Fruit fly (Drosophila melanogaster) whole organism, embryonic: ENCODE data around the gene CG2818.

Source experiments
- Ada2b ChIP-seq: fragments of 200-800 bp; sonication (Bioruptor generic); IDR thresholded peaks from 2 replicates; pipeline ENCODE4 v1.3.6; 2022; ENCODE audit warnings: missing biosample characterization, missing genetic modification characterization
- Aef1 ChIP-seq: fragments of 200-800 bp; sonication (Bioruptor generic); IDR thresholded peaks from 3 replicates; pipeline ENCODE4 v1.3.6; 2022; ENCODE audit warnings: missing biosample characterization, missing genetic modification characterization
- Antp ChIP-seq: fragments of 200-800 bp; sonication (Bioruptor generic); optimal IDR thresholded peaks from 3 replicates; lab custom pipeline; 2016; ENCODE audit warnings: missing biosample characterization, missing genetic modification characterization
- Awh ChIP-seq: fragments of 200-800 bp; sonication (Bioruptor generic); IDR thresholded peaks from 2 replicates; pipeline ENCODE4, ENCODE4 v1.3.6; 2022; ENCODE audit warnings: missing biosample characterization, missing genetic modification characterization
- CG10267 ChIP-seq: fragments of 200-800 bp; sonication (Bioruptor generic); optimal IDR thresholded peaks from 2 replicates; lab custom pipeline; 2018; ENCODE audit warnings: missing biosample characterization, mild to moderate bottlenecking, missing genetic modification characterization, moderate library complexity
- CG10959 ChIP-seq: fragments of 200-800 bp; sonication (Bioruptor generic); IDR thresholded peaks from 2 replicates; pipeline ENCODE4 v1.3.6; 2022; ENCODE audit warnings: missing biosample characterization, missing genetic modification characterization
- CG11398 ChIP-seq: fragments of 200-800 bp; sonication (Bioruptor generic); optimal IDR thresholded peaks from 2 replicates; lab custom pipeline; 2016; ENCODE audit warnings: missing biosample characterization, missing genetic modification characterization
- CG15696 ChIP-seq: fragments of 200-800 bp; sonication (Bioruptor generic); optimal IDR thresholded peaks from 2 replicates; lab custom pipeline; 2019; ENCODE audit warnings: missing biosample characterization, mild to moderate bottlenecking, missing genetic modification characterization, moderate library complexity
- CG16815 ChIP-seq: fragments of 200-800 bp; sonication (Bioruptor generic); optimal IDR thresholded peaks from 3 replicates; lab custom pipeline; 2017; ENCODE audit warnings: missing biosample characterization, mild to moderate bottlenecking, missing genetic modification characterization
- CG16863 ChIP-seq: fragments of 200-800 bp; sonication (Bioruptor generic); optimal IDR thresholded peaks from 3 replicates; lab custom pipeline; 2016; ENCODE audit warnings: missing biosample characterization, missing genetic modification characterization
- CG17328 ChIP-seq: fragments of 200-800 bp; sonication (Bioruptor generic); IDR thresholded peaks from 2 replicates; pipeline ENCODE4 v1.3.6; 2022; ENCODE audit warnings: missing biosample characterization, missing genetic modification characterization
- CG17829 ChIP-seq: fragments of 200-800 bp; optimal IDR thresholded peaks from 2 replicates; lab custom pipeline; 2019; ENCODE audit warnings: missing biosample characterization, mild to moderate bottlenecking, missing genetic modification characterization, moderate library complexity
- CG2712 ChIP-seq: fragments of 200-800 bp; optimal IDR thresholded peaks from 3 replicates; lab custom pipeline; 2019; ENCODE audit warnings: missing biosample characterization, mild to moderate bottlenecking, missing genetic modification characterization, moderate library complexity
- CG30431 ChIP-seq: fragments of 200-800 bp; sonication (Bioruptor generic); optimal IDR thresholded peaks from 2 replicates; lab custom pipeline; 2017; ENCODE audit warnings: missing biosample characterization, missing genetic modification characterization
- CG3065 ChIP-seq: fragments of 200-800 bp; sonication (Bioruptor generic); optimal IDR thresholded peaks from 2 replicates; lab custom pipeline; 2016; ENCODE audit warnings: missing biosample characterization, missing genetic modification characterization
- CG32772 ChIP-seq: fragments of 200-800 bp; sonication (Bioruptor generic); IDR thresholded peaks from 2 replicates; pipeline ENCODE4 v1.3.6; 2022; ENCODE audit warnings: missing biosample characterization, missing genetic modification characterization
- CG3847 ChIP-seq: fragments of 200-800 bp; sonication (Bioruptor generic); IDR thresholded peaks from 2 replicates; pipeline ENCODE4 v1.3.6; 2022; ENCODE audit warnings: missing biosample characterization, missing genetic modification characterization
- CG4730 ChIP-seq: fragments of 200-800 bp; sonication (Bioruptor generic); IDR thresholded peaks from 2 replicates; pipeline ENCODE4 v1.3.6; 2022; ENCODE audit warnings: missing biosample characterization, missing genetic modification characterization
- CG4820 ChIP-seq: fragments of 200-800 bp; sonication (Bioruptor generic); optimal IDR thresholded peaks from 3 replicates; lab custom pipeline; 2016; ENCODE audit warnings: missing biosample characterization, missing genetic modification characterization
- CG6254 ChIP-seq: fragments of 200-800 bp; sonication (Bioruptor generic); optimal IDR thresholded peaks from 3 replicates; lab custom pipeline; 2017; ENCODE audit warnings: mild to moderate bottlenecking, missing biosample characterization, missing genetic modification reagents, missing genetic modification characterization
- CG6689 ChIP-seq: fragments of 200-800 bp; sonication (Bioruptor generic); IDR thresholded peaks from 2 replicates; pipeline ENCODE4 v1.3.6; 2022; ENCODE audit warnings: missing biosample characterization, missing genetic modification characterization
- CG7357 ChIP-seq: fragments of 200-800 bp; sonication (Bioruptor generic); IDR thresholded peaks from 3 replicates; pipeline ENCODE4 v1.3.6; 2022; ENCODE audit warnings: missing biosample characterization, missing genetic modification characterization
- CG8765 ChIP-seq: fragments of 200-800 bp; sonication (Bioruptor generic); IDR thresholded peaks from 2 replicates; pipeline ENCODE4 v1.3.6; 2022; ENCODE audit warnings: missing biosample characterization, missing genetic modification characterization
- CG8924 ChIP-seq: fragments of 200-800 bp; optimal IDR thresholded peaks from 3 replicates; lab custom pipeline; 2019; ENCODE audit warnings: missing biosample characterization, mild to moderate bottlenecking, missing genetic modification characterization, moderate library complexity
- Chrac-16 ChIP-seq: fragments of 200-800 bp; sonication (Bioruptor generic); optimal IDR thresholded peaks from 3 replicates; lab custom pipeline; 2016; ENCODE audit warnings: missing biosample characterization, missing genetic modification characterization
- Dip3 ChIP-seq: fragments of 200-800 bp; sonication (Bioruptor generic); optimal IDR thresholded peaks from 3 replicates; lab custom pipeline; 2016; ENCODE audit warnings: missing biosample characterization, missing genetic modification characterization
- E2f2 ChIP-seq: fragments of 200-800 bp; sonication (Bioruptor generic); IDR thresholded peaks from 2 replicates; pipeline ENCODE4 v1.3.6; 2022; ENCODE audit warnings: missing biosample characterization, missing genetic modification characterization
- Lhr ChIP-seq: fragments of 200-800 bp; sonication (Bioruptor generic); optimal IDR thresholded peaks from 3 replicates; lab custom pipeline; 2017; ENCODE audit warnings: mild to moderate bottlenecking, missing biosample characterization, missing genetic modification reagents, missing genetic modification characterization
- Mrtf ChIP-seq: fragments of 200-800 bp; sonication (Bioruptor generic); IDR thresholded peaks from 3 replicates; pipeline ENCODE4 v1.3.6; 2022; ENCODE audit warnings: missing biosample characterization, missing genetic modification characterization
- Oli ChIP-seq: fragments of 200-800 bp; sonication (Bioruptor generic); optimal IDR thresholded peaks from 2 replicates; lab custom pipeline; 2018; ENCODE audit warnings: missing biosample characterization, mild to moderate bottlenecking, missing genetic modification characterization, moderate library complexity
- ase ChIP-seq: fragments of 200-800 bp; sonication (Bioruptor generic); IDR thresholded peaks from 3 replicates; pipeline ENCODE4 v1.3.6; 2022; ENCODE audit warnings: missing biosample characterization, missing genetic modification characterization
- chm ChIP-seq: fragments of 200-800 bp; sonication (Bioruptor generic); IDR thresholded peaks from 2 replicates; pipeline ENCODE4 v1.3.6; 2022; ENCODE audit warnings: missing biosample characterization, missing genetic modification characterization
- dati ChIP-seq: fragments of 200-800 bp; sonication (Bioruptor generic); IDR thresholded peaks from 2 replicates; pipeline ENCODE4 v1.3.6; 2022; ENCODE audit warnings: missing biosample characterization, missing genetic modification characterization
- dmrt11E ChIP-seq: fragments of 200-800 bp; sonication (Bioruptor generic); optimal IDR thresholded peaks from 3 replicates; lab custom pipeline; 2018; ENCODE audit warnings: missing biosample characterization, mild to moderate bottlenecking, missing genetic modification characterization, moderate library complexity
- dmrt99B ChIP-seq: fragments of 200-800 bp; sonication (Bioruptor generic); optimal IDR thresholded peaks from 2 replicates; lab custom pipeline; 2018; ENCODE audit warnings: missing biosample characterization, mild to moderate bottlenecking, missing genetic modification characterization, moderate library complexity
- eve ChIP-seq, 2 experiments: fragments of >200 bp; optimal IDR thresholded peaks; 2 replicates each; lab custom pipeline; 2017; ENCODE audit warnings: missing biosample characterization in 2 of 2, missing genetic modification characterization in 2 of 2
- fd64A ChIP-seq: fragments of 200-800 bp; sonication (Bioruptor generic); optimal IDR thresholded peaks from 3 replicates; lab custom pipeline; 2018; ENCODE audit warnings: missing biosample characterization, mild to moderate bottlenecking, missing genetic modification characterization
- fd96Cb ChIP-seq: fragments of 200-800 bp; sonication (Bioruptor generic); optimal IDR thresholded peaks from 2 replicates; lab custom pipeline; 2018; ENCODE audit warnings: missing biosample characterization, mild to moderate bottlenecking, missing genetic modification characterization, moderate library complexity
- gsb-n ChIP-seq: fragments of 200-800 bp; sonication (Bioruptor generic); optimal IDR thresholded peaks from 3 replicates; lab custom pipeline; 2018; ENCODE audit warnings: missing biosample characterization, mild to moderate bottlenecking, missing genetic modification characterization
- jing ChIP-seq: fragments of 200-800 bp; sonication (Bioruptor generic); optimal IDR thresholded peaks from 2 replicates; lab custom pipeline; 2018; ENCODE audit warnings: missing biosample characterization, mild to moderate bottlenecking, missing genetic modification characterization
- kay ChIP-seq: fragments of 200-800 bp; sonication (Bioruptor generic); optimal IDR thresholded peaks from 2 replicates; lab custom pipeline; 2016; ENCODE audit warnings: missing biosample characterization, missing genetic modification characterization
- lola ChIP-seq, 3 experiments: fragments of >200 bp in 2 of 3; fragments of 200-800 bp in 1 of 3; sonication (Bioruptor generic) in 1 of 3; optimal IDR thresholded peaks; 2 replicates each; lab custom pipeline; 2017 to 2019; ENCODE audit warnings: missing biosample characterization in 3 of 3, missing genetic modification characterization in 3 of 3, mild to moderate bottlenecking in 1 of 3, moderate library complexity in 1 of 3
- mirr ChIP-seq: fragments of 200-800 bp; sonication (Bioruptor generic); optimal IDR thresholded peaks from 3 replicates; lab custom pipeline; 2018; ENCODE audit warnings: missing biosample characterization, mild to moderate bottlenecking, missing genetic modification characterization
- oc ChIP-seq: fragments of 200-800 bp; sonication (Bioruptor generic); optimal IDR thresholded peaks from 2 replicates; lab custom pipeline; 2018; ENCODE audit warnings: missing biosample characterization, mild to moderate bottlenecking, missing genetic modification characterization, moderate library complexity
- pum ChIP-seq: fragments of 200-800 bp; sonication (Bioruptor generic); optimal IDR thresholded peaks from 2 replicates; lab custom pipeline; 2016; ENCODE audit warnings: missing biosample characterization, missing genetic modification characterization
- scrt ChIP-seq: fragments of 200-800 bp; sonication (Bioruptor generic); optimal IDR thresholded peaks from 2 replicates; lab custom pipeline; 2018; ENCODE audit warnings: missing biosample characterization, mild to moderate bottlenecking, missing genetic modification characterization, moderate library complexity
- sim ChIP-seq: fragments of 200-800 bp; sonication (Bioruptor generic); IDR thresholded peaks from 2 replicates; pipeline ENCODE4 v1.3.6; 2022; ENCODE audit warnings: missing biosample characterization, missing genetic modification characterization
- sisA ChIP-seq: fragments of 200-800 bp; sonication (Bioruptor generic); IDR thresholded peaks from 2 replicates; pipeline ENCODE4 v1.3.6; 2022; ENCODE audit warnings: missing biosample characterization, missing genetic modification characterization
- tap ChIP-seq: fragments of 200-800 bp; optimal IDR thresholded peaks from 3 replicates; lab custom pipeline; 2019; ENCODE audit warnings: missing biosample characterization, mild to moderate bottlenecking, missing genetic modification characterization, moderate library complexity
- unc-4 ChIP-seq: fragments of 200-800 bp; sonication (Bioruptor generic); IDR thresholded peaks from 2 replicates; pipeline ENCODE4 v1.3.6; 2022; ENCODE audit warnings: missing biosample characterization, missing genetic modification characterization; ENCODE audit not compliant: partially characterized antibody

The CG2818 gene

DNA sequence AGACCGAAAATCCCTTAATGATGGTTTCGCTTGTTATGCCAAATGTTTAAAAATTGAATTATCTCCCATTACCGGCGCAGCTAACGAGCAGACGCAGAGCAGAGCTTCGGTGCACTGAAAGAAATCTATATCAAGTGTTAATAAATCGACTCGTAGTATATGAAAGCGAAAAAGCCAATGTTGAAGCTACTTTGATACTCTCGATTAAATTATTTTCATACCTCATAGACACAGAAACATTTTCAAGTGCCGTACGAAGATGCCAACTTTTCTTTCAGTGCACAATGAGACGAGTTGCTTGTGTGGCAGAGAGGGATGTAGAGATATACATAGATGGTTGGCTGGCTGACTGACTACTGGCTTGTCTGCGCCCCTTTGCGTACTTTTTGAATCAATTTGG is 37.4 kb upstream of the CG2818 start (continued):
- peak; percentile 67 for TF ChIP-seq CG2712 (tag; lab: Kevin White, UChicago)
- TF ChIP-seq CG11398 = no peak
- TF ChIP-seq chm (GFP tag; lab: Robert Waterston, UW) = peak; percentile 42; the same call in 1 of the 2 replicates
- TF ChIP-seq CG17328 (GFP tag; lab: Robert Waterston, UW) = peak; percentile 35; the same call in 1 of the 2 replicates
- TF ChIP-seq jing = peak; percentile 33
- peak; percentile 52 for TF ChIP-seq CG17829 (tag; lab: Kevin White, UChicago)
- peak; percentile 57 for TF ChIP-seq dmrt99B (tag; lab: Kevin White, UChicago)
- no peak for TF ChIP-seq kay (GFP tag; lab: Kevin White, UChicago)
- TF ChIP-seq Ada2b (GFP tag; lab: Robert Waterston, UW) = no peak
- TF ChIP-seq CG16863 (GFP tag; lab: Kevin White, UChicago) = peak; percentile 12
- 0 out of 2 replicates have a peak, but pooled peaks have one; percentile 28 for TF ChIP-seq Awh (GFP tag; lab: Robert Waterston, UW)
- no peak for TF ChIP-seq CG4730
- no peak for TF ChIP-seq CG3065
- TF ChIP-seq ase (GFP tag; lab: Robert Waterston, UW) = 0 out of 3 replicates have a peak, but pooled peaks have one; percentile 35
- peak; percentile 2 for TF ChIP-seq fd64A
- TF ChIP-seq dati (GFP tag; lab: Robert Waterston, UW) = no peak
- TF ChIP-seq CG10959 (GFP tag; lab: Robert Waterston, UW) = peak; percentile 55
- TF ChIP-seq gsb-n (tag; lab: Kevin White, UChicago) = peak; percentile 35
- 0 out of 2 replicates have a peak, but pooled peaks have one; percentile 7 for TF ChIP-seq CG32772
- peak in 1 of 3 experiments; percentile 72 for TF ChIP-seq lola (GFP tag; optimal IDR thresholded peaks at IDR 0.05; lab: Kevin White, UChicago)
- TF ChIP-seq CG8924 (tag; lab: Kevin White, UChicago) = peak; percentile 5
- TF ChIP-seq Lhr (GFP tag; lab: Kevin White, UChicago) = peak; percentile 1
- TF ChIP-seq fd96Cb (tag; lab: Kevin White, UChicago) = peak; percentile 55
- TF ChIP-seq CG10267 (tag; lab: Kevin White, UChicago) = peak; percentile 26
- peak; percentile 49 for TF ChIP-seq Oli (tag; lab: Kevin White, UChicago)
- TF ChIP-seq Aef1 (GFP tag; lab: Robert Waterston, UW) = 0 out of 3 replicates have a peak, but pooled peaks have one; percentile 12
- peak; percentile 47 for TF ChIP-seq CG4820 (GFP tag; lab: Kevin White, UChicago)
- peak; percentile 67 for TF ChIP-seq dmrt11E (tag; lab: Kevin White, UChicago)
- TF ChIP-seq sim (GFP tag; lab: Robert Waterston, UW) = 0 out of 2 replicates have a peak, but pooled peaks have one; percentile 6
- no peak for TF ChIP-seq unc-4 (GFP tag; lab: Robert Waterston, UW)
- TF ChIP-seq pum (GFP tag; lab: Kevin White, UChicago) = peak; percentile 19
- TF ChIP-seq CG7357 (GFP tag; lab: Robert Waterston, UW) = peak; percentile 37; the same call in 1 of the 3 replicates
- peak; percentile 24 for TF ChIP-seq CG30431
- TF ChIP-seq CG15696 (tag; lab: Kevin White, UChicago) = peak; percentile 41
- no peak for TF ChIP-seq scrt (GFP tag; lab: Kevin White, UChicago)
- peak; percentile 8 for TF ChIP-seq CG16815
- TF ChIP-seq sisA (GFP tag; lab: Robert Waterston, UW) = peak; percentile 63
- peak; percentile 42 for TF ChIP-seq CG6689
- TF ChIP-seq E2f2 (GFP tag; lab: Robert Waterston, UW) = 0 out of 2 replicates have a peak, but pooled peaks have one; percentile 7
- peak; percentile 55; the same call in 1 of the 2 replicates for TF ChIP-seq CG8765 (GFP tag; lab: Robert Waterston, UW)
- peak; percentile 24 for TF ChIP-seq Chrac-16 (GFP tag; lab: Kevin White, UChicago)
- no peak for TF ChIP-seq Dip3 (GFP tag; lab: Kevin White, UChicago)
- TF ChIP-seq CG6254 = peak; percentile 32
- peak; percentile 11 for TF ChIP-seq tap (tag; lab: Kevin White, UChicago)
- TF ChIP-seq oc = peak; percentile 28
- TF ChIP-seq mirr = no peak
- TF ChIP-seq Antp (GFP tag; lab: Kevin White, UChicago) = peak; percentile 20
- peak in 1 of 2 experiments; percentile 18 for TF ChIP-seq eve (GFP tag; optimal IDR thresholded peaks at IDR 0.05; lab: Kevin White, UChicago)
- TF ChIP-seq Mrtf (GFP tag; lab: Robert Waterston, UW) = 0 out of 3 replicates have a peak, but pooled peaks have one; percentile 23
- peak; percentile 10; the same call in 1 of the 2 replicates for TF ChIP-seq CG3847
